Worm (Caenorhabditis elegans): ENCODE results near the gene F37C4.5.

ce11 chrIV:3854606-3855005, 19.0 kb downstream of the F37C4.5 start:
- no peak for TF ChIP-seq sea-1 (GFP tag; conservative IDR thresholded peaks at IDR 0.05)
- no peak for TF ChIP-seq ama-1 (optimal IDR thresholded peaks at IDR 0.05)
- no peak for TF ChIP-seq flt-1 (GFP tag; IDR thresholded peaks at IDR 0.05)
- TF ChIP-seq ceh-36 (tag; optimal IDR thresholded peaks at IDR 0.05) = no peak
- TF ChIP-seq hnd-1 (tag; optimal IDR thresholded peaks at IDR 0.05) = no peak
- no peak for TF ChIP-seq tra-4 (tag; optimal IDR thresholded peaks at IDR 0.05)
- TF ChIP-seq aly-1 (tag; optimal IDR thresholded peaks at IDR 0.05) = peak; percentile 20
- TF ChIP-seq scrt-1 (GFP tag; IDR thresholded peaks at IDR 0.05) = no peak
- no peak for TF ChIP-seq F13C5.2 (tag; optimal IDR thresholded peaks at IDR 0.05)
- no peak for TF ChIP-seq tbx-37 (GFP tag; conservative IDR thresholded peaks at IDR 0.05)
- TF ChIP-seq hmg-4 (GFP tag; optimal IDR thresholded peaks at IDR 0.05) = no peak
